Worm (Caenorhabditis elegans) whole organism, late embryonic: Measurements from ENCODE around the gene zipt-3.

Experiments
- ahr-1 ChIP-seq: sonication (generic microtip); optimal IDR thresholded peaks from 2 replicates; lab custom pipeline; 2016; ENCODE audit warnings: missing genetic modification characterization, missing compliant biosample characterization
- ama-1 ChIP-seq: fragments of 150-350 bp; optimal IDR thresholded peaks from 2 replicates; lab custom pipeline; 2014
- ceh-19 ChIP-seq: fragments of 200-800 bp; sonication (Bioruptor generic); optimal IDR thresholded peaks from 2 replicates; lab custom pipeline; 2018; ENCODE audit warnings: mild to moderate bottlenecking, missing genetic modification characterization, missing compliant biosample characterization
- dmd-4 ChIP-seq: sonication (generic microtip); optimal IDR thresholded peaks from 2 replicates; lab custom pipeline; 2016; ENCODE audit warnings: borderline replicate concordance, missing genetic modification characterization, missing compliant biosample characterization
- elt-2 ChIP-seq: sonication (generic microtip); optimal IDR thresholded peaks from 2 replicates; lab custom pipeline; 2016; ENCODE audit warnings: missing genetic modification reagents, missing genetic modification characterization, missing compliant biosample characterization
- hlh-8 ChIP-seq: sonication (generic microtip); optimal IDR thresholded peaks from 2 replicates; lab custom pipeline; 2016; ENCODE audit warnings: missing genotype, missing genetic modification characterization, missing compliant biosample characterization
- lin-11 ChIP-seq: fragments of 200-800 bp; sonication (Bioruptor generic); optimal IDR thresholded peaks from 2 replicates; lab custom pipeline; 2018; ENCODE audit warnings: mild to moderate bottlenecking, missing genetic modification characterization, missing compliant biosample characterization
- pax-1 ChIP-seq: fragments of 150-350 bp; optimal IDR thresholded peaks from 2 replicates; lab custom pipeline; 2014; ENCODE audit warnings: missing biosample characterization, missing genetic modification characterization
- pros-1 ChIP-seq: fragments of 150-350 bp; optimal IDR thresholded peaks from 2 replicates; lab custom pipeline; 2014; ENCODE audit warnings: missing biosample characterization, missing genetic modification reagents, missing genetic modification characterization
- sox-2 ChIP-seq: fragments of 200-800 bp; sonication (Bioruptor generic); IDR thresholded peaks from 2 replicates; pipeline ENCODE4 v1.3.6; 2022; ENCODE audit warnings: missing genetic modification reagents, missing genetic modification characterization, missing compliant biosample characterization
- ttx-3 ChIP-seq: sonication (generic microtip); optimal IDR thresholded peaks from 2 replicates; lab custom pipeline; 2016; ENCODE audit warnings: missing genetic modification reagents, missing genetic modification characterization, missing compliant biosample characterization

DNA sequence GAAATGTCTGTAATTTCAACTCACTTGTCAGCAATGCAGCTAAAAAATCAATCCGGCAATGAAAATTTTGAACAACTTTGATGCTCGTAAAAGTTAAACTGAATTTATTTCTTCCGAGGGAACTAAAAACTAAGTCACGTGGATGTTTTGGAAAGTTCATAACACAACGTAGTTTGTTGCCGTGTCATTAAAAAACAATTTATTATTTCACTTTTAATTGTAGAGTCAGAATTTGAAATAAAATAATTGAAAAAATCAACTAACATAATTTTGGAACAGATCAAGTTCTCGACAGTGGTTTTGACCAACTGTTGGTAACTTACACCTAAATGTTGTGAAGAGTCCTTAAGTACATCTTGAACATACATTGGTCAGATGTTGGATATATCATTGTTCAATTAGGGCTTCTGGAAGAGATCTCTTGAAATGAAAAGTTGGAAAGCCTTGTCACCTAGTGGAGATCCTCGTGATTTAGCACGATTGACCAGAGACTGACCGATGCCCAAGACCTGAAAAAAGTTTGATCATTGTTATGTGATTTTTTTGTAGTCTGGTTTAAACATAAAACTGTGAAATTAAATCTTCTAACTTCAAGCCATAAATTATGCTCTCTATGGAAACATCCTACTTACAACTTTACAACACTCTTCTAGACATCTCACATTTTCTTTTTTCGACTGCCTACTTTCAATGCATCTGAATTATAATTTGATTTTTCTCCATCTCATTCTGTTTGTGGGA is 12.6 kb downstream of the zipt-3 start, which contains the start of the genes C18A3.7 and C18A3.11:
- TF ChIP-seq elt-2: no peak
- TF ChIP-seq hlh-8 (tag; lab: Kevin White, UChicago): no peak
- TF ChIP-seq ceh-19 (GFP tag; lab: Kevin White, UChicago): no peak
- TF ChIP-seq ama-1 (lab: Kevin White, UChicago): no peak
- TF ChIP-seq lin-11: no peak
- TF ChIP-seq ttx-3 (tag; lab: Kevin White, UChicago): no peak
- no peak for TF ChIP-seq pax-1 (tag; lab: Kevin White, UChicago)
- TF ChIP-seq dmd-4 (tag; lab: Kevin White, UChicago): no peak
- TF ChIP-seq ahr-1 (tag; lab: Kevin White, UChicago): no peak
- TF ChIP-seq pros-1 (tag; lab: Kevin White, UChicago): no peak
- no peak for TF ChIP-seq sox-2
